Worm (Caenorhabditis elegans): ENCODE measurements around the gene csa-1.

DNA sequence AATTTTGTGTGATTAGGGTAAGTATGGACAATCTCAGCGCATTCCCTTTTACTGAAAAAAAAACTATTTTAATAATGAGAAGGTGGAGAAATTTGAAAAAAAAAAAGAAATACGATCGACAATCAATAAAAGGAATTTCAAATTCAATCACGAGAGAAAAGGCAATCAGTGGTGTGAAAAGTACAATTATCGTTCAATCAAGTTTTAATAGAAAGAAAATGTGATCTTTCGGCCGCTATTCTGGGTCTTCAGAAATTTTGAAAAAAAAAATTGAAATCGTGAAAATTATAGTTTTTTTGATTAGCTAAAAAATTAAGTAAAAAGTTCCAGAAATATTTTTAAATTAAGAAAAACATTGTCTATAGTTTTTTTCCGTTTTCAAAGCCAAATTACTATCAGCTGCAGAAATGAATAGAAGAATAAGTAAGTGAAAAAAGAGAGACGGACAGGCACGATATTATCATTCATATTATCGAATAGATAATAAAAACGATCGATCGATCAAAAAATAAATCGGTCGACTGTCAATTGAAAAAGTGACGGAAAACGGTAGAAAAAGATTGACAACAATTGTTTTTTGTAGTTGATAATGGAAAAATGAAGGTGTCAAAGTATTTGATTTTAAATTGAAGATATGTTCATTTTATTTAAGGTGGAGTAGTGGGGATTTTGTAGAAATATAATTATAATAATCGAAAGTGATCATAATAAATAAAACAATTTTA is 39.3 kb downstream of the csa-1 start, which contains the start of gene gldi-3:
- TF ChIP-seq klf-2 (GFP tag; conservative IDR thresholded peaks at IDR 0.05) = no peak
- TF ChIP-seq tab-1 (GFP tag; IDR thresholded peaks at IDR 0.05) = no peak
- TF ChIP-seq med-1 (GFP tag; optimal IDR thresholded peaks at IDR 0.05; ENCODE audit: insufficient read depth) = no peak
- TF ChIP-seq ztf-23 (GFP tag; IDR thresholded peaks at IDR 0.05) = no peak
- no peak for TF ChIP-seq flt-1 (GFP tag; IDR thresholded peaks at IDR 0.05)
- TF ChIP-seq cog-1 (tag; optimal IDR thresholded peaks at IDR 0.05) = no peak
- no peak for TF ChIP-seq T22C8.4 (GFP tag; IDR thresholded peaks at IDR 0.05)

Measured in whole organism, midembryonic.